Worm (Caenorhabditis elegans) whole organism, L3 larva: ENCODE results near the gene C50C3.19.
A peak's percentile ranks its signal among the peaks of the same experiment; 100 is the strongest.

Source experiments
- R02D3.7 ChIP-seq: fragments of 150-350 bp; optimal IDR thresholded peaks from 2 replicates; lab custom pipeline; 2014; ENCODE audit warnings: missing biosample characterization, missing genetic modification characterization
- ZK546.5 ChIP-seq: sonication (generic microtip); optimal IDR thresholded peaks from 2 replicates; lab custom pipeline; 2017; ENCODE audit warnings: missing biosample characterization, missing genetic modification characterization
- aly-2 ChIP-seq: fragments of 150-350 bp; optimal IDR thresholded peaks from 2 replicates; lab custom pipeline; 2014; ENCODE audit warnings: missing biosample characterization, missing genetic modification characterization
- ama-1 ChIP-seq: fragments of 150-350 bp; optimal IDR thresholded peaks from 2 replicates; lab custom pipeline; 2018
- ceh-16 ChIP-seq: sonication (generic microtip); optimal IDR thresholded peaks from 2 replicates; lab custom pipeline; 2017; ENCODE audit warnings: missing biosample characterization, missing genetic modification characterization
- ceh-9 ChIP-seq: sonication (generic microtip); optimal IDR thresholded peaks from 2 replicates; lab custom pipeline; 2018; ENCODE audit warnings: missing biosample characterization, missing genetic modification characterization
- daf-12 ChIP-seq: fragments of 150-350 bp; optimal IDR thresholded peaks from 2 replicates; lab custom pipeline; 2014; ENCODE audit warnings: missing biosample characterization, missing genetic modification reagents, missing genetic modification characterization
- egl-27 ChIP-seq: sonication (generic microtip); optimal IDR thresholded peaks from 4 replicates; lab custom pipeline; 2017; ENCODE audit warnings: missing biosample characterization, missing genetic modification reagents, missing genetic modification characterization
- egl-5 ChIP-seq: fragments of 150-350 bp; optimal IDR thresholded peaks from 2 replicates; lab custom pipeline; 2017; ENCODE audit warnings: missing biosample characterization, missing genetic modification reagents, missing genetic modification characterization, inconsistent platforms
- elt-2 ChIP-seq: sonication (generic microtip); optimal IDR thresholded peaks from 2 replicates; lab custom pipeline; 2016; ENCODE audit warnings: missing genetic modification reagents, mild to moderate bottlenecking, missing genetic modification characterization, missing compliant biosample characterization
- elt-3 ChIP-seq, 3 experiments: fragments of 150-350 bp in 1 of 3; sonication (generic microtip) in 2 of 3; optimal IDR thresholded peaks; 2 replicates in 2 of 3; 4 replicates in 1 of 3; lab custom pipeline; 2014 to 2017; ENCODE audit warnings: missing biosample characterization in 3 of 3, missing genetic modification characterization in 3 of 3
- fkh-10 ChIP-seq: sonication (generic microtip); optimal IDR thresholded peaks from 2 replicates; lab custom pipeline; 2017; ENCODE audit warnings: missing biosample characterization, missing genetic modification reagents, missing genetic modification characterization
- fkh-2 ChIP-seq: fragments of 150-350 bp; optimal IDR thresholded peaks from 2 replicates; lab custom pipeline; 2014; ENCODE audit warnings: missing biosample characterization, missing genetic modification reagents, missing genetic modification characterization
- fos-1 ChIP-seq: fragments of 150-350 bp; optimal IDR thresholded peaks from 2 replicates; lab custom pipeline; 2014; ENCODE audit warnings: missing biosample characterization, missing genetic modification characterization
- hmg-11 ChIP-seq: sonication (generic microtip); optimal IDR thresholded peaks from 2 replicates; lab custom pipeline; 2016; ENCODE audit warnings: missing genetic modification characterization, missing compliant biosample characterization
- jun-1 ChIP-seq: fragments of 150-350 bp; optimal IDR thresholded peaks from 2 replicates; lab custom pipeline; 2014; ENCODE audit warnings: missing biosample characterization, missing genetic modification reagents, missing genetic modification characterization
- lsy-12 ChIP-seq: sonication (generic microtip); optimal IDR thresholded peaks from 2 replicates; lab custom pipeline; 2016; ENCODE audit warnings: mild to moderate bottlenecking, missing genetic modification characterization, missing compliant biosample characterization
- mdl-1 ChIP-seq: fragments of 150-350 bp; optimal IDR thresholded peaks from 2 replicates; lab custom pipeline; 2014; ENCODE audit warnings: missing biosample characterization, missing genetic modification characterization
- mml-1 ChIP-seq: fragments of 150-350 bp; sonication (generic microtip); optimal IDR thresholded peaks from 3 replicates; lab custom pipeline; 2014; ENCODE audit warnings: missing biosample characterization, missing genetic modification characterization
- nfya-1 ChIP-seq: sonication (generic microtip); optimal IDR thresholded peaks from 2 replicates; lab custom pipeline; 2017; ENCODE audit warnings: missing genetic modification characterization, mild to moderate bottlenecking, missing compliant biosample characterization, antibody characterized with exemption, moderate library complexity; ENCODE audit not compliant: insufficient read depth
- nhr-11 ChIP-seq: fragments of 150-350 bp; optimal IDR thresholded peaks from 2 replicates; lab custom pipeline; 2014; ENCODE audit warnings: missing biosample characterization, missing genetic modification characterization
- nhr-12 ChIP-seq: fragments of 150-350 bp; optimal IDR thresholded peaks from 2 replicates; lab custom pipeline; 2014; ENCODE audit warnings: missing biosample characterization, missing genetic modification characterization
- nhr-23 ChIP-seq: fragments of 150-350 bp; optimal IDR thresholded peaks from 2 replicates; lab custom pipeline; 2014; ENCODE audit warnings: missing biosample characterization, missing genetic modification reagents, missing genetic modification characterization
- nhr-237 ChIP-seq: fragments of 150-350 bp; optimal IDR thresholded peaks from 2 replicates; lab custom pipeline; 2014; ENCODE audit warnings: missing biosample characterization, missing genetic modification characterization
- nhr-25 ChIP-seq: sonication (generic microtip); optimal IDR thresholded peaks from 2 replicates; lab custom pipeline; 2017; ENCODE audit warnings: missing biosample characterization, missing genetic modification characterization
- nhr-28 ChIP-seq: fragments of 150-350 bp; optimal IDR thresholded peaks from 2 replicates; lab custom pipeline; 2014; ENCODE audit warnings: missing biosample characterization, missing genetic modification characterization
- nhr-67 ChIP-seq: fragments of 150-350 bp; optimal IDR thresholded peaks from 2 replicates; lab custom pipeline; 2014; ENCODE audit warnings: missing biosample characterization, missing genetic modification characterization
- nhr-76 ChIP-seq: fragments of 150-350 bp; sonication (generic microtip); optimal IDR thresholded peaks from 5 replicates; lab custom pipeline; 2014; ENCODE audit warnings: missing biosample characterization, missing genetic modification characterization
- nhr-77 ChIP-seq: fragments of 150-350 bp; optimal IDR thresholded peaks from 2 replicates; lab custom pipeline; 2014; ENCODE audit warnings: missing biosample characterization, missing genetic modification characterization
- pha-4 ChIP-seq: fragments of 150-350 bp; optimal IDR thresholded peaks from 2 replicates; lab custom pipeline; 2014; ENCODE audit warnings: missing biosample characterization, missing genetic modification reagents, missing genetic modification characterization
- pqm-1 ChIP-seq: fragments of 150-350 bp; optimal IDR thresholded peaks from 2 replicates; lab custom pipeline; 2017; ENCODE audit warnings: missing biosample characterization, missing genetic modification characterization, inconsistent platforms
- sea-2 ChIP-seq: fragments of 150-350 bp; sonication (generic microtip); optimal IDR thresholded peaks from 4 replicates; lab custom pipeline; 2014; ENCODE audit warnings: missing biosample characterization, missing genetic modification reagents, missing genetic modification characterization
- skn-1 ChIP-seq: fragments of 150-350 bp; optimal IDR thresholded peaks from 2 replicates; lab custom pipeline; 2014; ENCODE audit warnings: missing biosample characterization, missing genetic modification characterization
- zag-1 ChIP-seq: fragments of 150-350 bp; optimal IDR thresholded peaks from 2 replicates; lab custom pipeline; 2014; ENCODE audit warnings: missing biosample characterization, missing genetic modification characterization
- ztf-4 ChIP-seq: fragments of 150-350 bp; optimal IDR thresholded peaks from 2 replicates; lab custom pipeline; 2014; ENCODE audit warnings: missing biosample characterization, missing genetic modification characterization

Gene C50C3.19

ce11 chrIII:8228916-8229315, 38.3 kb downstream of the C50C3.19 start:
- TF ChIP-seq nhr-25 (tag; lab: Kevin White, UChicago) (peak; percentile 48), sea-2 (no peak), egl-5 (tag; lab: Kevin White, UChicago) (peak; percentile 25), nhr-23 (tag; lab: Kevin White, UChicago) (peak; percentile 2)

- TF ChIP-seq nhr-11 (tag; lab: Kevin White, UChicago) (peak; percentile 32), skn-1 (tag; lab: Kevin White, UChicago) (no peak), nfya-1 (peak; percentile 12)
Observed at ce11 chrIII:8229480-8229879, 38.9 kb downstream of the C50C3.19 start.

ce11 chrIII:8232634-8233033, 42.0 kb downstream of the C50C3.19 start, which contains the start of gene henn-1:
Gene henn-1 (plus strand): TSS chrIII:8232651.
- peak; percentile 29 for TF ChIP-seq nhr-23 (tag; lab: Kevin White, UChicago)
- TF ChIP-seq pha-4, result peak; percentile 28
- TF ChIP-seq nhr-25 (tag; lab: Kevin White, UChicago), result no peak

ce11 chrIII:8235358-8235757, 44.8 kb downstream of the C50C3.19 start, which contains the start of gene C02F5.14:
Gene C02F5.14 (minus strand): TSS chrIII:8235514.
- TF ChIP-seq elt-2 (tag; lab: Kevin White, UChicago), result no peak
- no peak for TF ChIP-seq egl-5 (tag; lab: Kevin White, UChicago)
- TF ChIP-seq nhr-23 (tag; lab: Kevin White, UChicago), result peak; percentile 4
- TF ChIP-seq skn-1 (tag; lab: Kevin White, UChicago), result no peak
- no peak for TF ChIP-seq pha-4
- TF ChIP-seq egl-27 (tag; lab: Kevin White, UChicago), result no peak
- no peak for TF ChIP-seq ceh-9 (tag; lab: Kevin White, UChicago)

ce11 chrIII:8235880-8236279, 45.3 kb downstream of the C50C3.19 start, which contains the start of gene C02F5.5:
Gene C02F5.5 (plus strand): TSS chrIII:8236180.
- no peak for TF ChIP-seq aly-2
- TF ChIP-seq jun-1 (tag; lab: Kevin White, UChicago), result no peak
- no peak for TF ChIP-seq egl-27 (tag; lab: Kevin White, UChicago)
- TF ChIP-seq zag-1 (tag; lab: Kevin White, UChicago), result no peak
- no peak for TF ChIP-seq mdl-1 (tag; lab: Kevin White, UChicago)
- no peak for TF ChIP-seq nhr-77 (tag; lab: Kevin White, UChicago)
- no peak for TF ChIP-seq mml-1 (tag; lab: Kevin White, UChicago)
- TF ChIP-seq fkh-2, result no peak
- TF ChIP-seq pqm-1, result no peak
- no peak for TF ChIP-seq nhr-28
- TF ChIP-seq hmg-11 (tag; lab: Kevin White, UChicago), result no peak
- TF ChIP-seq, all 47 proteins: peak for 0

ce11 chrIII:8237827-8238226, 47.2 kb downstream of the C50C3.19 start, which contains the start of gene tsp-2:
Gene tsp-2 (minus strand): TSS chrIII:8237935.
- no peak for TF ChIP-seq nhr-67 (tag; lab: Kevin White, UChicago)
- TF ChIP-seq nhr-76 (tag; lab: Kevin White, UChicago), result no peak
- peak; percentile 69 for TF ChIP-seq pha-4
- TF ChIP-seq elt-2 (tag; lab: Kevin White, UChicago), result peak; percentile 86
- peak; percentile 86 for TF ChIP-seq pqm-1
- peak; percentile 49 for TF ChIP-seq jun-1 (tag; lab: Kevin White, UChicago)
- no peak for TF ChIP-seq hmg-11 (tag; lab: Kevin White, UChicago)

- TF ChIP-seq ceh-16 (no peak), nhr-23 (tag; lab: Kevin White, UChicago) (no peak), pqm-1 (peak; percentile 39), ztf-4 (tag; lab: Kevin White, UChicago) (no peak), nhr-12 (no peak), fos-1 (tag; lab: Kevin White, UChicago) (no peak), ama-1 (lab: Kevin White, UChicago) (no peak), fkh-10 (no peak), R02D3.7 (tag; lab: Kevin White, UChicago) (no peak), sea-2 (no peak), elt-2 (tag; lab: Kevin White, UChicago) (peak; percentile 35), nhr-28 (no peak), pha-4 (peak; percentile 21), nhr-76 (tag; lab: Kevin White, UChicago) (no peak), nhr-77 (tag; lab: Kevin White, UChicago) (no peak), ZK546.5 (no peak), elt-3 (tag; optimal IDR thresholded peaks at IDR 0.05; lab: Kevin White, UChicago) (no peak), ceh-9 (tag; lab: Kevin White, UChicago) (no peak), lsy-12 (tag; lab: Kevin White, UChicago) (no peak), daf-12 (tag; lab: Kevin White, UChicago) (no peak), nhr-237 (tag; lab: Kevin White, UChicago) (no peak)
Observed at ce11 chrIII:8239325-8239724, 48.7 kb downstream of the C50C3.19 start, which contains the start of gene tsp-1. Gene tsp-1 (minus strand): TSS chrIII:8239423.
